Worm (Caenorhabditis elegans) whole organism, L1 larva: Measurements from ENCODE around the gene B0334.13.

Experiments
- C16A3.4 ChIP-seq: fragments of 150-350 bp; optimal IDR thresholded peaks from 2 replicates; lab custom pipeline; 2014; ENCODE audit warnings: missing biosample characterization, missing genetic modification characterization
- C34B4.2 ChIP-seq: sonication (generic microtip); optimal IDR thresholded peaks from 2 replicates; lab custom pipeline; 2017; ENCODE audit warnings: mild to moderate bottlenecking, missing genetic modification characterization, missing compliant biosample characterization
- aha-1 ChIP-seq: fragments of 150-350 bp; optimal IDR thresholded peaks from 2 replicates; lab custom pipeline; 2014; ENCODE audit warnings: missing biosample characterization, missing genetic modification characterization
- aly-2 ChIP-seq: fragments of 150-350 bp; optimal IDR thresholded peaks from 2 replicates; lab custom pipeline; 2014; ENCODE audit warnings: missing biosample characterization, missing genetic modification characterization
- ama-1 ChIP-seq: fragments of 150-350 bp; optimal IDR thresholded peaks from 2 replicates; lab custom pipeline; 2014
- blmp-1 ChIP-seq: fragments of 150-350 bp; optimal IDR thresholded peaks from 2 replicates; lab custom pipeline; 2014; ENCODE audit warnings: missing biosample characterization, missing genetic modification characterization
- ceh-8 ChIP-seq: fragments of 200-800 bp; sonication (Bioruptor generic); optimal IDR thresholded peaks from 2 replicates; lab custom pipeline; 2018; ENCODE audit warnings: mild to moderate bottlenecking, missing genetic modification characterization, moderate library complexity, missing compliant biosample characterization
- ceh-82 ChIP-seq, 3 experiments: fragments of 150-350 bp in 1 of 3; sonication (generic microtip) in 2 of 3; optimal IDR thresholded peaks; 2 replicates each; lab custom pipeline; 2014 to 2017; ENCODE audit warnings: missing biosample characterization in 3 of 3, missing genetic modification characterization in 3 of 3
- ceh-88 ChIP-seq: fragments of 200-800 bp; sonication (Bioruptor generic); IDR thresholded peaks from 2 replicates; pipeline ENCODE4 v1.3.6; 2022; ENCODE audit warnings: missing genetic modification characterization, missing compliant biosample characterization
- ceh-90 ChIP-seq: sonication (generic microtip); optimal IDR thresholded peaks from 2 replicates; lab custom pipeline; 2016; ENCODE audit warnings: missing genetic modification characterization, missing compliant biosample characterization
- ces-1 ChIP-seq: fragments of 150-350 bp; optimal IDR thresholded peaks from 2 replicates; lab custom pipeline; 2014; ENCODE audit warnings: missing biosample characterization, missing genetic modification reagents, missing genetic modification characterization
- dpl-1 ChIP-seq, 3 experiments: fragments of 150-350 bp in 2 of 3; sonication (generic microtip) in 1 of 3; optimal IDR thresholded peaks; 2 replicates each; lab custom pipeline; 2014 to 2017; ENCODE audit warnings: missing biosample characterization in 3 of 3, missing genetic modification characterization in 3 of 3, missing genetic modification reagents in 3 of 3
- efl-3 ChIP-seq: fragments of 200-800 bp; sonication (Bioruptor generic); optimal IDR thresholded peaks from 2 replicates; lab custom pipeline; 2018; ENCODE audit warnings: mild to moderate bottlenecking, missing genetic modification characterization, missing compliant biosample characterization
- egl-13 ChIP-seq: sonication (generic microtip); optimal IDR thresholded peaks from 2 replicates; lab custom pipeline; 2016; ENCODE audit warnings: missing genotype, missing genetic modification reagents, missing genetic modification characterization, missing compliant biosample characterization
- elt-2 ChIP-seq: sonication (generic microtip); optimal IDR thresholded peaks from 2 replicates; lab custom pipeline; 2016; ENCODE audit warnings: missing genetic modification characterization, mild to moderate bottlenecking, inconsistent platforms, missing compliant biosample characterization, missing genetic modification reagents
- fkh-10 ChIP-seq: sonication (generic microtip); optimal IDR thresholded peaks from 2 replicates; lab custom pipeline; 2017; ENCODE audit warnings: missing biosample characterization, missing genetic modification reagents, missing genetic modification characterization
- fkh-4 ChIP-seq: sonication (generic microtip); optimal IDR thresholded peaks from 2 replicates; lab custom pipeline; 2016; ENCODE audit warnings: missing compliant biosample characterization, missing genetic modification characterization, borderline replicate concordance
- fkh-8 ChIP-seq: sonication (generic microtip); optimal IDR thresholded peaks from 2 replicates; lab custom pipeline; 2016; ENCODE audit warnings: mild to moderate bottlenecking, missing genetic modification characterization, missing compliant biosample characterization
- grh-1 ChIP-seq: fragments of 200-800 bp; sonication (Bioruptor generic); IDR thresholded peaks from 2 replicates; pipeline ENCODE4 v1.3.6; 2022; ENCODE audit warnings: missing genetic modification reagents, missing genetic modification characterization, missing compliant biosample characterization
- hlh-17 ChIP-seq: fragments of 200-800 bp; sonication (Bioruptor generic); optimal IDR thresholded peaks from 2 replicates; lab custom pipeline; 2018; ENCODE audit warnings: missing genetic modification characterization, mild to moderate bottlenecking, missing compliant biosample characterization, moderate library complexity, borderline replicate concordance
- hlh-4 ChIP-seq: sonication (generic microtip); optimal IDR thresholded peaks from 2 replicates; lab custom pipeline; 2016; ENCODE audit warnings: mild to moderate bottlenecking, missing genetic modification characterization, missing compliant biosample characterization
- hpl-2 ChIP-seq: fragments of 150-350 bp; optimal IDR thresholded peaks from 2 replicates; lab custom pipeline; 2014; ENCODE audit warnings: missing biosample characterization, missing genetic modification reagents, missing genetic modification characterization
- irx-1 ChIP-seq: sonication (generic microtip); optimal IDR thresholded peaks from 2 replicates; lab custom pipeline; 2016; ENCODE audit warnings: missing genetic modification characterization, missing compliant biosample characterization
- isw-1 ChIP-seq: fragments of 200-800 bp; sonication (Bioruptor generic); IDR thresholded peaks from 2 replicates; pipeline ENCODE4 v1.3.6; 2022; ENCODE audit warnings: missing genetic modification characterization, missing compliant biosample characterization
- jun-1 ChIP-seq: fragments of 150-350 bp; optimal IDR thresholded peaks from 2 replicates; lab custom pipeline; 2014; ENCODE audit warnings: missing biosample characterization, missing genetic modification reagents, missing genetic modification characterization
- lin-13 ChIP-seq: fragments of 150-350 bp; optimal IDR thresholded peaks from 2 replicates; lab custom pipeline; 2014; ENCODE audit warnings: missing biosample characterization, missing genetic modification reagents, missing genetic modification characterization
- lin-15B ChIP-seq: fragments of 150-350 bp; sonication (generic microtip); optimal IDR thresholded peaks from 3 replicates; lab custom pipeline; 2014; ENCODE audit warnings: missing biosample characterization, missing genetic modification characterization
- lin-35 ChIP-seq, 2 experiments: fragments of 150-350 bp; optimal IDR thresholded peaks; 2 replicates each; lab custom pipeline; 2014; ENCODE audit warnings: missing biosample characterization in 2 of 2, missing genetic modification characterization in 2 of 2, missing genetic modification reagents in 2 of 2
- lin-39 ChIP-seq: fragments of 150-350 bp; optimal IDR thresholded peaks from 2 replicates; lab custom pipeline; 2014; ENCODE audit warnings: missing biosample characterization, missing genetic modification reagents, missing genetic modification characterization
- lir-3 ChIP-seq: sonication (generic microtip); optimal IDR thresholded peaks from 2 replicates; lab custom pipeline; 2016; ENCODE audit warnings: mild to moderate bottlenecking, missing genetic modification characterization, moderate library complexity, missing compliant biosample characterization; ENCODE audit not compliant: poor library complexity
- mab-9 ChIP-seq: fragments of 200-800 bp; sonication (Bioruptor generic); IDR thresholded peaks from 2 replicates; pipeline ENCODE4 v1.3.6; 2022; ENCODE audit warnings: missing genetic modification reagents, missing genetic modification characterization, missing compliant biosample characterization
- mef-2 ChIP-seq: fragments of 150-350 bp; optimal IDR thresholded peaks from 2 replicates; lab custom pipeline; 2014; ENCODE audit warnings: missing biosample characterization, missing genetic modification characterization
- nhr-12 ChIP-seq: sonication (generic microtip); optimal IDR thresholded peaks from 2 replicates; lab custom pipeline; 2017; ENCODE audit warnings: missing biosample characterization, missing genetic modification characterization
- nhr-19 ChIP-seq: fragments of 200-800 bp; sonication (Bioruptor generic); conservative IDR thresholded peaks from 2 replicates; pipeline ENCODE4 v1.3.6; 2022; ENCODE audit warnings: missing genetic modification characterization, missing compliant biosample characterization
- nhr-28 ChIP-seq: fragments of 150-350 bp; optimal IDR thresholded peaks from 2 replicates; lab custom pipeline; 2014; ENCODE audit warnings: missing biosample characterization, missing genetic modification characterization
- nhr-77 ChIP-seq: fragments of 150-350 bp; optimal IDR thresholded peaks from 2 replicates; lab custom pipeline; 2014; ENCODE audit warnings: missing biosample characterization, missing genetic modification characterization
- nhr-84 ChIP-seq: sonication (generic microtip); optimal IDR thresholded peaks from 2 replicates; lab custom pipeline; 2017; ENCODE audit warnings: missing biosample characterization, missing genetic modification characterization
- nhr-85 ChIP-seq: sonication (generic microtip); peaks from one replicate; lab custom pipeline; 2016; ENCODE audit warnings: missing genetic modification characterization, inconsistent platforms, missing compliant biosample characterization
- nhr-90 ChIP-seq: sonication (generic microtip); optimal IDR thresholded peaks from 2 replicates; lab custom pipeline; 2016; ENCODE audit warnings: mild to moderate bottlenecking, missing genetic modification characterization, missing compliant biosample characterization; ENCODE audit not compliant: poor library complexity
- pax-3 ChIP-seq: fragments of 200-800 bp; sonication (Bioruptor generic); optimal IDR thresholded peaks from 2 replicates; lab custom pipeline; 2018; ENCODE audit warnings: mild to moderate bottlenecking, missing genetic modification characterization, moderate library complexity, missing compliant biosample characterization
- pqm-1 ChIP-seq: sonication (generic microtip); optimal IDR thresholded peaks from 3 replicates; lab custom pipeline; 2017; ENCODE audit warnings: missing biosample characterization, missing genetic modification characterization
- skn-1 ChIP-seq: fragments of 150-350 bp; optimal IDR thresholded peaks from 2 replicates; lab custom pipeline; 2014; ENCODE audit warnings: missing biosample characterization, missing genetic modification characterization
- snpc-4 ChIP-seq: fragments of 150-350 bp; optimal IDR thresholded peaks from 2 replicates; lab custom pipeline; 2014; ENCODE audit warnings: missing biosample characterization, missing genetic modification characterization
- snu-23 ChIP-seq: sonication (generic microtip); optimal IDR thresholded peaks from 2 replicates; lab custom pipeline; 2016; ENCODE audit warnings: missing genetic modification characterization, missing compliant biosample characterization
- sox-4 ChIP-seq: sonication (generic microtip); optimal IDR thresholded peaks from 2 replicates; lab custom pipeline; 2016; ENCODE audit warnings: missing genetic modification characterization, missing compliant biosample characterization
- sup-37 ChIP-seq: fragments of 200-800 bp; sonication (Bioruptor generic); optimal IDR thresholded peaks from 2 replicates; lab custom pipeline; 2018; ENCODE audit warnings: mild to moderate bottlenecking, missing genetic modification characterization, missing compliant biosample characterization
- tbx-2 ChIP-seq: sonication (generic microtip); optimal IDR thresholded peaks from 2 replicates; lab custom pipeline; 2016; ENCODE audit warnings: missing genetic modification characterization, missing compliant biosample characterization
- tlp-1 ChIP-seq: fragments of 150-350 bp; optimal IDR thresholded peaks from 2 replicates; lab custom pipeline; 2014; ENCODE audit warnings: missing biosample characterization, missing genetic modification characterization
- unc-130 ChIP-seq: fragments of 150-350 bp; optimal IDR thresholded peaks from 2 replicates; lab custom pipeline; 2017; ENCODE audit warnings: missing biosample characterization, missing genetic modification characterization, inconsistent platforms
- unc-30 ChIP-seq: sonication (generic microtip); optimal IDR thresholded peaks from 2 replicates; lab custom pipeline; 2017; ENCODE audit warnings: missing biosample characterization, missing genetic modification characterization
- vab-15 ChIP-seq: sonication (generic microtip); optimal IDR thresholded peaks from 2 replicates; lab custom pipeline; 2017; ENCODE audit warnings: missing genotype, mild to moderate bottlenecking, missing genetic modification characterization, missing compliant biosample characterization
- zip-4 ChIP-seq: fragments of 200-800 bp; sonication (Bioruptor generic); optimal IDR thresholded peaks from 2 replicates; lab custom pipeline; 2018; ENCODE audit warnings: mild to moderate bottlenecking, missing genetic modification characterization, moderate library complexity, missing compliant biosample characterization
- ztf-11 ChIP-seq, 2 experiments: sonication (generic microtip); optimal IDR thresholded peaks; 2 replicates each; lab custom pipeline; 2016 to 2017; ENCODE audit warnings: missing genetic modification characterization in 2 of 2, missing biosample characterization in 1 of 2, missing compliant biosample characterization in 1 of 2
- ztf-4 ChIP-seq: fragments of 150-350 bp; optimal IDR thresholded peaks from 2 replicates; lab custom pipeline; 2014; ENCODE audit warnings: missing biosample characterization, missing genetic modification characterization

The B0334.13 gene

ce11 chrII:11484600-11484999, 3.5 kb upstream of the B0334.13 start (continued):
- peak; percentile 70 for TF ChIP-seq fkh-8
- TF ChIP-seq tbx-2 (tag; lab: Kevin White, UChicago) = peak; percentile 54
- peak; percentile 41 for TF ChIP-seq skn-1 (tag; lab: Kevin White, UChicago)
- TF ChIP-seq dpl-1 (GFP tag; optimal IDR thresholded peaks at IDR 0.05; lab: Kevin White, UChicago) = peak; percentile 19 to 61 (median 59)
- TF ChIP-seq ces-1 (GFP tag; lab: Kevin White, UChicago) = no peak
- no peak for TF ChIP-seq pax-3
- TF ChIP-seq lin-35 (GFP tag; optimal IDR thresholded peaks at IDR 0.05; lab: Kevin White, UChicago) = peak; percentile 69 to 84
- peak; percentile 40 for TF ChIP-seq fkh-10 (GFP tag; lab: Kevin White, UChicago)
- TF ChIP-seq vab-15 (tag; lab: Kevin White, UChicago) = peak; percentile 48
- no peak for TF ChIP-seq ceh-90
- TF ChIP-seq lir-3 (tag; lab: Kevin White, UChicago) = peak; percentile 82
- TF ChIP-seq sup-37 (GFP tag; lab: Kevin White, UChicago) = no peak
- peak; percentile 63 for TF ChIP-seq jun-1 (tag; lab: Kevin White, UChicago)
- TF ChIP-seq ama-1 (lab: Kevin White, UChicago) = no peak
- peak; percentile 44; the same call in 1 of the 2 replicates for TF ChIP-seq grh-1 (GFP tag; lab: Robert Waterston, UW)
- no peak for TF ChIP-seq nhr-84 (tag; lab: Kevin White, UChicago)
- TF ChIP-seq isw-1 (GFP tag; lab: Robert Waterston, UW) = no peak
- TF ChIP-seq C34B4.2 (tag; lab: Kevin White, UChicago) = no peak
- TF ChIP-seq egl-13 (tag; lab: Kevin White, UChicago) = peak; percentile 19
- no peak for TF ChIP-seq aha-1
- no peak for TF ChIP-seq mef-2 (tag; lab: Kevin White, UChicago)
- peak; percentile 85 for TF ChIP-seq snu-23 (GFP tag; lab: Kevin White, UChicago)
- TF ChIP-seq irx-1 (tag; lab: Kevin White, UChicago) = peak; percentile 1
- TF ChIP-seq nhr-85 (tag; lab: Kevin White, UChicago) = peak; percentile 79
- TF ChIP-seq ztf-11 (tag; optimal IDR thresholded peaks at IDR 0.05; lab: Kevin White, UChicago) = peak in 1 of 2 experiments; percentile 52
- TF ChIP-seq hlh-17 (GFP tag; lab: Kevin White, UChicago) = no peak
- TF ChIP-seq nhr-90 (tag; lab: Kevin White, UChicago) = peak; percentile 74
- TF ChIP-seq nhr-28 = no peak
- TF ChIP-seq pqm-1 (tag; lab: Kevin White, UChicago) = no peak
- TF ChIP-seq ceh-82 (tag; optimal IDR thresholded peaks at IDR 0.05; lab: Kevin White, UChicago) = peak; percentile 38 to 87 (median 46)
- TF ChIP-seq unc-130 (tag; lab: Kevin White, UChicago) = peak; percentile 73
- no peak for TF ChIP-seq lin-39 (tag; lab: Kevin White, UChicago)
- TF ChIP-seq zip-4 (GFP tag; lab: Kevin White, UChicago) = peak; percentile 15
- TF ChIP-seq elt-2 = peak; percentile 50
- TF ChIP-seq sox-4 (tag; lab: Kevin White, UChicago) = no peak
- peak; percentile 37 for TF ChIP-seq lin-15B
- TF ChIP-seq snpc-4 (tag; lab: Kevin White, UChicago) = peak; percentile 51
- no peak for TF ChIP-seq unc-30 (tag; lab: Kevin White, UChicago)
- no peak for TF ChIP-seq lin-13 (GFP tag; lab: Kevin White, UChicago)
- peak; percentile 76 for TF ChIP-seq nhr-19 (GFP tag; lab: Robert Waterston, UW)
- TF ChIP-seq nhr-77 (tag; lab: Kevin White, UChicago) = peak; percentile 41
- peak; percentile 83 for TF ChIP-seq C16A3.4 (tag; lab: Kevin White, UChicago)
- no peak for TF ChIP-seq hlh-4 (tag; lab: Kevin White, UChicago)
- TF ChIP-seq efl-3 (GFP tag; lab: Kevin White, UChicago) = no peak
- TF ChIP-seq ceh-88 (GFP tag; lab: Robert Waterston, UW) = peak; percentile 60
- peak; percentile 14 for TF ChIP-seq ztf-4 (tag; lab: Kevin White, UChicago)
- no peak for TF ChIP-seq mab-9 (GFP tag; lab: Robert Waterston, UW)
- no peak for TF ChIP-seq blmp-1
- no peak for TF ChIP-seq tlp-1
- no peak for TF ChIP-seq hpl-2 (GFP tag; lab: Kevin White, UChicago)
- peak; percentile 69 for TF ChIP-seq aly-2 (tag; lab: Kevin White, UChicago)
- no peak for TF ChIP-seq ceh-8
- TF ChIP-seq fkh-4 = no peak
- no peak for TF ChIP-seq nhr-12 (tag; lab: Kevin White, UChicago)
